Worm (Caenorhabditis elegans) whole organism, young adult: ENCODE results near the gene M163.21.
A peak's percentile ranks its signal among the peaks of the same experiment; 100 is the strongest.

Source experiments
- C06A6.2 ChIP-seq: fragments of 200-800 bp; sonication (Bioruptor generic); conservative IDR thresholded peaks from 2 replicates; pipeline ENCODE4 v1.3.6; 2022; ENCODE audit warnings: missing genetic modification characterization, missing compliant biosample characterization
- F22D6.2 ChIP-seq: sonication (generic microtip); optimal IDR thresholded peaks from 2 replicates; lab custom pipeline; 2016; ENCODE audit warnings: mild to moderate bottlenecking, missing genetic modification characterization, missing compliant biosample characterization
- F23B12.7 ChIP-seq: sonication (generic microtip); optimal IDR thresholded peaks from 2 replicates; lab custom pipeline; 2017; ENCODE audit warnings: missing genetic modification characterization, mild to moderate bottlenecking, missing compliant biosample characterization, antibody characterized with exemption, moderate library complexity; ENCODE audit not compliant: insufficient read depth
- F33H1.4 ChIP-seq: fragments of 200-800 bp; sonication (Bioruptor generic); IDR thresholded peaks from 2 replicates; pipeline ENCODE4 v1.3.6; 2022; ENCODE audit warnings: missing genetic modification reagents, missing genetic modification characterization, missing compliant biosample characterization
- F37B4.10 ChIP-seq: fragments of 200-800 bp; sonication (Bioruptor generic); IDR thresholded peaks from 2 replicates; pipeline ENCODE4 v1.3.6; 2022; ENCODE audit warnings: missing genetic modification characterization, missing compliant biosample characterization
- F55B11.4 ChIP-seq: sonication (generic microtip); optimal IDR thresholded peaks from 2 replicates; lab custom pipeline; 2016; ENCODE audit warnings: missing compliant biosample characterization, missing genetic modification characterization, borderline replicate concordance; ENCODE audit not compliant: insufficient read depth
- F57C9.4 ChIP-seq: sonication (generic microtip); optimal IDR thresholded peaks from 2 replicates; lab custom pipeline; 2017; ENCODE audit warnings: mild to moderate bottlenecking, missing genetic modification characterization, missing compliant biosample characterization
- T07F8.4 ChIP-seq: sonication (generic microtip); optimal IDR thresholded peaks from 2 replicates; lab custom pipeline; 2016; ENCODE audit warnings: mild to moderate bottlenecking, missing genetic modification characterization, moderate library complexity, missing compliant biosample characterization
- Y53F4B.3 ChIP-seq: fragments of 200-800 bp; sonication (Bioruptor generic); IDR thresholded peaks from 2 replicates; pipeline ENCODE4 v1.3.6; 2022; ENCODE audit warnings: missing genetic modification reagents, missing genetic modification characterization, missing compliant biosample characterization
- Y56A3A.18 ChIP-seq: fragments of 200-800 bp; sonication (Bioruptor generic); IDR thresholded peaks from 2 replicates; pipeline ENCODE4 v1.3.6; 2022; ENCODE audit warnings: missing genetic modification reagents, missing genetic modification characterization, missing compliant biosample characterization
- ama-1 ChIP-seq, 3 experiments: fragments of 150-350 bp in 1 of 3; sonication (generic microtip) in 2 of 3; optimal IDR thresholded peaks; 2 replicates each; lab custom pipeline; 2014 to 2018; ENCODE audit warnings: missing biosample characterization in 2 of 3, missing genetic modification characterization in 2 of 3, missing genetic modification reagents in 2 of 3
- aptf-3 ChIP-seq: fragments of 200-800 bp; sonication (Bioruptor generic); IDR thresholded peaks from 2 replicates; pipeline ENCODE4 v1.3.6; 2022; ENCODE audit warnings: missing genetic modification characterization, missing compliant biosample characterization
- athp-1 ChIP-seq: sonication (generic microtip); optimal IDR thresholded peaks from 2 replicates; lab custom pipeline; 2017; ENCODE audit warnings: mild to moderate bottlenecking, missing genetic modification characterization, missing compliant biosample characterization
- bed-2 ChIP-seq: fragments of 200-800 bp; sonication (Bioruptor generic); IDR thresholded peaks from 2 replicates; pipeline ENCODE4 v1.3.6; 2022; ENCODE audit warnings: missing genetic modification reagents, missing genetic modification characterization, missing compliant biosample characterization
- ccch-3 ChIP-seq: fragments of 200-800 bp; sonication (Bioruptor generic); optimal IDR thresholded peaks from 2 replicates; lab custom pipeline; 2018; ENCODE audit warnings: mild to moderate bottlenecking, missing genetic modification characterization, missing compliant biosample characterization
- cebp-1 ChIP-seq, 2 experiments: fragments of 200-800 bp in 1 of 2; sonication (Bioruptor generic) in 1 of 2; sonication (generic microtip) in 1 of 2; IDR thresholded peaks in 1 of 2; optimal IDR thresholded peaks in 1 of 2; 2 replicates each; pipeline versions ENCODE4 v1.3.6 to Lab custom; 2017 to 2022; ENCODE audit warnings: missing compliant biosample characterization in 2 of 2, missing genetic modification characterization in 2 of 2, mild to moderate bottlenecking in 1 of 2, missing genetic modification reagents in 1 of 2, moderate library complexity in 1 of 2
- ceh-58 ChIP-seq: fragments of 200-800 bp; sonication (Bioruptor generic); IDR thresholded peaks from 2 replicates; pipeline ENCODE4 v1.3.6; 2022; ENCODE audit warnings: missing genetic modification characterization, missing compliant biosample characterization
- ceh-79 ChIP-seq: sonication (generic microtip); optimal IDR thresholded peaks from 2 replicates; lab custom pipeline; 2017; ENCODE audit warnings: mild to moderate bottlenecking, missing genetic modification characterization, missing compliant biosample characterization
- ceh-91 ChIP-seq: fragments of 200-800 bp; sonication (Bioruptor generic); IDR thresholded peaks from 2 replicates; pipeline ENCODE4 v1.3.6; 2022; ENCODE audit warnings: missing genetic modification reagents, missing genetic modification characterization, missing compliant biosample characterization
- dox-1 ChIP-seq: fragments of 200-800 bp; sonication (Bioruptor generic); IDR thresholded peaks from 2 replicates; pipeline ENCODE4 v1.3.6; 2022; ENCODE audit warnings: missing genetic modification reagents, missing genetic modification characterization, missing compliant biosample characterization
- dpl-1 ChIP-seq: fragments of 150-350 bp; optimal IDR thresholded peaks from 2 replicates; lab custom pipeline; 2014; ENCODE audit warnings: missing biosample characterization, missing genetic modification reagents, missing genetic modification characterization
- egl-44 ChIP-seq: fragments of 200-800 bp; sonication (Bioruptor generic); IDR thresholded peaks from 2 replicates; pipeline ENCODE4 v1.3.6; 2022; ENCODE audit warnings: missing genetic modification reagents, missing genetic modification characterization, missing compliant biosample characterization
- ekl-4 ChIP-seq: fragments of 200-800 bp; sonication (Bioruptor generic); IDR thresholded peaks from 2 replicates; pipeline ENCODE4 v1.3.6; 2022; ENCODE audit warnings: missing genetic modification reagents, missing genetic modification characterization, missing compliant biosample characterization
- him-1 ChIP-seq: sonication (generic microtip); optimal IDR thresholded peaks from 2 replicates; lab custom pipeline; 2016; ENCODE audit warnings: missing genotype, missing genetic modification reagents, missing genetic modification characterization, missing compliant biosample characterization
- hlh-12 ChIP-seq: sonication (generic microtip); optimal IDR thresholded peaks from 2 replicates; lab custom pipeline; 2016; ENCODE audit warnings: missing genetic modification characterization, missing compliant biosample characterization
- hlh-26 ChIP-seq: fragments of 200-800 bp; sonication (Bioruptor generic); conservative IDR thresholded peaks from 2 replicates; pipeline ENCODE4 v1.3.6; 2022; ENCODE audit warnings: missing genetic modification reagents, missing genetic modification characterization, missing compliant biosample characterization
- hmg-1.2 ChIP-seq: fragments of 200-800 bp; sonication (Bioruptor generic); IDR thresholded peaks from 2 replicates; pipeline ENCODE4 v1.3.6; 2022; ENCODE audit warnings: missing genetic modification reagents, missing genetic modification characterization, missing compliant biosample characterization
- lag-1 ChIP-seq: fragments of 200-800 bp; sonication (Bioruptor generic); IDR thresholded peaks from 2 replicates; pipeline ENCODE4 v1.3.6; 2022; ENCODE audit warnings: missing genetic modification reagents, missing genetic modification characterization, missing compliant biosample characterization
- let-607 ChIP-seq, 2 experiments: fragments of 200-800 bp in 1 of 2; sonication (Bioruptor generic) in 1 of 2; sonication (generic microtip) in 1 of 2; optimal IDR thresholded peaks; 2 replicates each; lab custom pipeline; 2016 to 2018; ENCODE audit warnings: mild to moderate bottlenecking in 2 of 2, missing compliant biosample characterization in 2 of 2, missing genetic modification characterization in 2 of 2, moderate library complexity in 2 of 2, missing genotype in 1 of 2
- lin-54 ChIP-seq: fragments of 200-800 bp; sonication (Bioruptor generic); optimal IDR thresholded peaks from 2 replicates; lab custom pipeline; 2018; ENCODE audit warnings: mild to moderate bottlenecking, missing genetic modification characterization, missing compliant biosample characterization
- lir-1 ChIP-seq: fragments of 200-800 bp; sonication (Bioruptor generic); conservative IDR thresholded peaks from 2 replicates; pipeline ENCODE4 v1.3.6; 2022; ENCODE audit warnings: missing genetic modification reagents, missing genetic modification characterization, missing compliant biosample characterization
- lsl-1 ChIP-seq: fragments of 200-800 bp; sonication (Bioruptor generic); optimal IDR thresholded peaks from 2 replicates; lab custom pipeline; 2018; ENCODE audit warnings: mild to moderate bottlenecking, missing genetic modification characterization, moderate library complexity, missing compliant biosample characterization
- lsy-27 ChIP-seq: sonication (generic microtip); optimal IDR thresholded peaks from 2 replicates; lab custom pipeline; 2017; ENCODE audit warnings: missing genetic modification characterization, mild to moderate bottlenecking, missing compliant biosample characterization, antibody characterized with exemption, missing genotype, borderline replicate concordance; ENCODE audit not compliant: insufficient read depth
- madf-10 ChIP-seq: sonication (generic microtip); optimal IDR thresholded peaks from 2 replicates; lab custom pipeline; 2016; ENCODE audit warnings: mild to moderate bottlenecking, missing genetic modification characterization, missing compliant biosample characterization
- madf-3 ChIP-seq: fragments of 200-800 bp; sonication (Bioruptor generic); IDR thresholded peaks from 2 replicates; pipeline ENCODE4 v1.3.6; 2022; ENCODE audit warnings: missing genetic modification reagents, missing genetic modification characterization, missing compliant biosample characterization
- mcd-1 ChIP-seq: fragments of 200-800 bp; sonication (Bioruptor generic); IDR thresholded peaks from 2 replicates; pipeline ENCODE4 v1.3.6; 2022; ENCODE audit warnings: missing genetic modification reagents, missing genetic modification characterization, missing compliant biosample characterization
- nhr-179 ChIP-seq: sonication (generic microtip); optimal IDR thresholded peaks from 2 replicates; lab custom pipeline; 2016; ENCODE audit warnings: mild to moderate bottlenecking, missing genetic modification characterization, missing compliant biosample characterization
- nhr-80 ChIP-seq: sonication (generic microtip); optimal IDR thresholded peaks from 2 replicates; lab custom pipeline; 2016; ENCODE audit warnings: missing genetic modification characterization, missing compliant biosample characterization
- rcor-1 ChIP-seq: fragments of 200-800 bp; sonication (Bioruptor generic); IDR thresholded peaks from 2 replicates; pipeline ENCODE4 v1.3.6; 2022; ENCODE audit warnings: missing genetic modification reagents, missing genetic modification characterization, missing compliant biosample characterization
- repo-1 ChIP-seq: sonication (generic microtip); optimal IDR thresholded peaks from 2 replicates; lab custom pipeline; 2017; ENCODE audit warnings: mild to moderate bottlenecking, missing genetic modification characterization, missing compliant biosample characterization
- sdz-38 ChIP-seq: sonication (generic microtip); optimal IDR thresholded peaks from 2 replicates; lab custom pipeline; 2016; ENCODE audit warnings: missing genotype, missing genetic modification characterization, missing compliant biosample characterization
- snpc-3.4 ChIP-seq: sonication (generic microtip); optimal IDR thresholded peaks from 2 replicates; lab custom pipeline; 2017; ENCODE audit warnings: missing genetic modification characterization, mild to moderate bottlenecking, missing compliant biosample characterization, antibody characterized with exemption, moderate library complexity, missing genotype, missing genetic modification reagents
- zfh-2 ChIP-seq: fragments of 200-800 bp; sonication (Bioruptor generic); conservative IDR thresholded peaks from 2 replicates; pipeline ENCODE4 v1.3.6; 2022; ENCODE audit warnings: missing genetic modification reagents, missing genetic modification characterization, missing compliant biosample characterization
- zim-3 ChIP-seq: sonication (generic microtip); optimal IDR thresholded peaks from 2 replicates; lab custom pipeline; 2017; ENCODE audit warnings: mild to moderate bottlenecking, missing genetic modification characterization, moderate library complexity, missing compliant biosample characterization
- ztf-18 ChIP-seq: sonication (generic microtip); optimal IDR thresholded peaks from 2 replicates; lab custom pipeline; 2016; ENCODE audit warnings: missing genotype, mild to moderate bottlenecking, missing genetic modification characterization, missing compliant biosample characterization

Gene M163.21

ce11 chrX:14476625-14477257 is 10.1 kb downstream of the M163.21 start (continued):
- TF ChIP-seq repo-1 (tag; lab: Kevin White, UChicago) (peak; percentile 83), lag-1 (no peak), hlh-12 (tag; lab: Kevin White, UChicago) (no peak), T07F8.4 (tag; lab: Kevin White, UChicago) (no peak), F22D6.2 (tag; lab: Kevin White, UChicago) (peak; percentile 59), zim-3 (tag; lab: Kevin White, UChicago) (no peak), bed-2 (no peak), rcor-1 (GFP tag; lab: Robert Waterston, UW) (0 out of 2 replicates have a peak, but pooled peaks have one; percentile 15), sdz-38 (no peak), mcd-1 (GFP tag; lab: Robert Waterston, UW) (no peak; the same call in 1 of the 2 replicates)
- TF ChIP-seq, all 124 proteins: peak for 41

DNA sequence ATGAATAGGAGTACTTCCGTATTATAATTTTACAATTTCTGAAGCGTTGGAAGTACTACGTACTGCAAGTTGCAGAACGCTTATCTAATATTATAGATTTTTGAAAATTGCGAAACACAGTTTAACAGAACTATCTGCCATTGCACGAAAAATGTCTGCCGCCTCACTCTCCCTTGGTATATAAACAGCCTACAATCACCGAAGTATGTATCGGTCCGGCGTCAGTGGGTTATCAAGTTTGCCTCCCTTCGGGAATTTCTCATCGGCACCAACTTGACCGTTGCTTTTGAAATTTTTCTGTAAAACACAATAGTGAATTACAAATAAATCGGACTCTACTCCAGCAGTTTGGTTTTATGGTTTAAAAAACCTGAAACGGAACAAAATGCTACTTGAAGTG is 10.7 kb downstream of the M163.21 start:
- TF ChIP-seq egl-44: peak; percentile 9; the same call in 1 of the 2 replicates
- TF ChIP-seq aptf-3 (GFP tag; lab: Robert Waterston, UW): no peak
- TF ChIP-seq F33H1.4: no peak
- no peak for TF ChIP-seq lsy-27 (tag; lab: Kevin White, UChicago)
- TF ChIP-seq hmg-1.2 (GFP tag; lab: Robert Waterston, UW): peak; percentile 22; the same call in 1 of the 2 replicates
- no peak; the same call in 1 of the 2 replicates for TF ChIP-seq dox-1 (GFP tag; lab: Robert Waterston, UW)
- no peak for TF ChIP-seq F22D6.2 (tag; lab: Kevin White, UChicago)
- TF ChIP-seq Y53F4B.3 (GFP tag; lab: Robert Waterston, UW): no peak
- no peak for TF ChIP-seq sdz-38
- TF ChIP-seq madf-10: no peak
- TF ChIP-seq cebp-1 (GFP tag; IDR thresholded peaks at IDR 0.05; lab: Robert Waterston, UW): peak; percentile 71; the same call in 1 of the 2 replicates
- TF ChIP-seq cebp-1 (tag; optimal IDR thresholded peaks at IDR 0.05; lab: Kevin White, UChicago): peak; percentile 83
- TF ChIP-seq ceh-91 (GFP tag; lab: Robert Waterston, UW): no peak
- 0 out of 2 replicates have a peak, but pooled peaks have one; percentile 64 for TF ChIP-seq madf-3
- TF ChIP-seq ceh-79 (tag; lab: Kevin White, UChicago): no peak
- TF ChIP-seq F37B4.10 (GFP tag; lab: Robert Waterston, UW): no peak
- peak in 1 of 2 experiments; percentile 35 for TF ChIP-seq let-607 (tag; optimal IDR thresholded peaks at IDR 0.05; lab: Kevin White, UChicago)
- TF ChIP-seq ccch-3: no peak
- no peak for TF ChIP-seq him-1
- peak; percentile 56; the same call in 1 of the 2 replicates for TF ChIP-seq Y56A3A.18
- TF ChIP-seq snpc-3.4 (tag; lab: Kevin White, UChicago): no peak
- no peak for TF ChIP-seq lsl-1 (GFP tag; lab: Kevin White, UChicago)
- no peak for TF ChIP-seq ztf-18 (tag; lab: Kevin White, UChicago)
- peak; percentile 25 for TF ChIP-seq nhr-179 (tag; lab: Kevin White, UChicago)
- no peak for TF ChIP-seq nhr-80
- TF ChIP-seq ekl-4 (GFP tag; lab: Robert Waterston, UW): no peak
- TF ChIP-seq F57C9.4 (tag; lab: Kevin White, UChicago): no peak
- TF ChIP-seq lin-54 (GFP tag; lab: Kevin White, UChicago): no peak
- TF ChIP-seq ceh-58 (GFP tag; lab: Robert Waterston, UW): no peak
- no peak for TF ChIP-seq hlh-26 (GFP tag; lab: Robert Waterston, UW)
- TF ChIP-seq dpl-1: no peak
- no peak for TF ChIP-seq F23B12.7 (tag; lab: Kevin White, UChicago)
- TF ChIP-seq T07F8.4 (tag; lab: Kevin White, UChicago): no peak
- no peak for TF ChIP-seq ama-1 (optimal IDR thresholded peaks at IDR 0.05; lab: Kevin White, UChicago)
- no peak for TF ChIP-seq ama-1 (GFP tag; optimal IDR thresholded peaks at IDR 0.05; lab: Kevin White, UChicago)
- no peak for TF ChIP-seq C06A6.2 (GFP tag; lab: Robert Waterston, UW)
- TF ChIP-seq F55B11.4: no peak
- TF ChIP-seq zfh-2 (GFP tag; lab: Robert Waterston, UW): no peak
- TF ChIP-seq athp-1: no peak
- no peak for TF ChIP-seq lir-1 (GFP tag; lab: Robert Waterston, UW)
